Fruit fly (Drosophila melanogaster): ENCODE data around the gene Grip71.
A peak's percentile ranks its signal among the peaks of the same experiment; 100 is the strongest.

Gene Grip71

dm6 chr2L:18705617-18706046 lies 3.0 kb upstream of the Grip71 start, which contains the start of gene Jwa (continued):
- peak; percentile 94 for TF ChIP-seq Dip3 (GFP tag; optimal IDR thresholded peaks at IDR 0.05)
- peak; percentile 97 for TF ChIP-seq CG16815 (GFP tag; optimal IDR thresholded peaks at IDR 0.05)
- TF ChIP-seq CG9609 (GFP tag; optimal IDR thresholded peaks at IDR 0.05) = peak; percentile 95
- peak; percentile 78 for TF ChIP-seq stc (GFP tag; IDR thresholded peaks at IDR 0.05)
- TF ChIP-seq CG12236 (GFP tag; optimal IDR thresholded peaks at IDR 0.05) = peak; percentile 79
- peak; percentile 81 for TF ChIP-seq Rx (GFP tag; IDR thresholded peaks at IDR 0.05)
- TF ChIP-seq CG8765 (GFP tag; IDR thresholded peaks at IDR 0.05) = peak; percentile 92
- TF ChIP-seq Ets97D (GFP tag; optimal IDR thresholded peaks at IDR 0.05) = peak; percentile 77
- peak; percentile 70 for TF ChIP-seq ro (GFP tag; IDR thresholded peaks at IDR 0.05)
- TF ChIP-seq bigmax (GFP tag; optimal IDR thresholded peaks at IDR 0.05) = no peak
- peak in 1 of 2 experiments; percentile 52 for TF ChIP-seq crp (GFP tag; optimal IDR thresholded peaks at IDR 0.05)
- peak; percentile 93 for TF ChIP-seq cato (GFP tag; optimal IDR thresholded peaks at IDR 0.05; ENCODE audit: borderline replicate concordance)
- no peak for TF ChIP-seq Hr78 (GFP tag; optimal IDR thresholded peaks at IDR 0.05)
- peak; percentile 41; the same call in 1 of the 2 replicates for TF ChIP-seq GATAe (GFP tag; conservative IDR thresholded peaks at IDR 0.05)
- peak; percentile 41; the same call in 1 of the 2 replicates for TF ChIP-seq dati (GFP tag; IDR thresholded peaks at IDR 0.05)
- peak; percentile 88 for TF ChIP-seq jumu (GFP tag; optimal IDR thresholded peaks at IDR 0.05)
- TF ChIP-seq crol (GFP tag; IDR thresholded peaks at IDR 0.05) = peak; percentile 43
- peak; percentile 70 for TF ChIP-seq pzg (GFP tag; optimal IDR thresholded peaks at IDR 0.05)
- peak; percentile 88 for TF ChIP-seq ATbp (GFP tag; optimal IDR thresholded peaks at IDR 0.05)
- peak; percentile 92 for TF ChIP-seq Atf3 (GFP tag; optimal IDR thresholded peaks at IDR 0.05)
- peak; percentile 97 for TF ChIP-seq CG6791 (GFP tag; IDR thresholded peaks at IDR 0.05; ENCODE audit: partially characterized antibody)
- TF ChIP-seq chm (GFP tag; IDR thresholded peaks at IDR 0.05) = peak; percentile 91
- peak; percentile 97 for TF ChIP-seq CG13775 (GFP tag; optimal IDR thresholded peaks at IDR 0.05)
- TF ChIP-seq NC2β (GFP tag; optimal IDR thresholded peaks at IDR 0.05) = peak; percentile 96
- TF ChIP-seq CG7372 (GFP tag; IDR thresholded peaks at IDR 0.05) = peak; percentile 92
- peak; percentile 88 for TF ChIP-seq CG14710 (tag; optimal IDR thresholded peaks at IDR 0.05)
- TF ChIP-seq hb (GFP tag; IDR thresholded peaks at IDR 0.05; ENCODE audit: partially characterized antibody) = peak; percentile 99
- TF ChIP-seq H15 (GFP tag; IDR thresholded peaks at IDR 0.05) = peak; percentile 88
- TF ChIP-seq gem (tag; optimal IDR thresholded peaks at IDR 0.05) = peak; percentile 98
- TF ChIP-seq lola (GFP tag; optimal IDR thresholded peaks at IDR 0.05) = peak in 1 of 3 experiments; percentile 95
- peak; percentile 75 for TF ChIP-seq CG31441 (GFP tag; IDR thresholded peaks at IDR 0.05)
- peak; percentile 76 for TF ChIP-seq trh (GFP tag; optimal IDR thresholded peaks at IDR 0.05)
- TF ChIP-seq CG4282 (GFP tag; optimal IDR thresholded peaks at IDR 0.05) = peak; percentile 82
- TF ChIP-seq CG1233 (GFP tag; optimal IDR thresholded peaks at IDR 0.05) = peak; percentile 62
- peak; percentile 79 for TF ChIP-seq CG18476 (GFP tag; optimal IDR thresholded peaks at IDR 0.05)
- TF ChIP-seq pros (GFP tag; optimal IDR thresholded peaks at IDR 0.05) = no peak
- peak; percentile 90 for TF ChIP-seq ind (GFP tag; optimal IDR thresholded peaks at IDR 0.05)
- TF ChIP-seq CG1602 (GFP tag; optimal IDR thresholded peaks at IDR 0.05) = peak; percentile 94
- TF ChIP-seq abd-A (tag; optimal IDR thresholded peaks at IDR 0.05) = no peak
- TF ChIP-seq Xrp1 (GFP tag; IDR thresholded peaks at IDR 0.05) = peak; percentile 93
- TF ChIP-seq pfk (GFP tag; optimal IDR thresholded peaks at IDR 0.05) = no peak
- TF ChIP-seq ttk (GFP tag; IDR thresholded peaks at IDR 0.05) = peak; percentile 86
- no peak for TF ChIP-seq CTCF (GFP tag; optimal IDR thresholded peaks at IDR 0.05)
- peak; percentile 96 for TF ChIP-seq sisA (GFP tag; IDR thresholded peaks at IDR 0.05)
- peak; percentile 93 for TF ChIP-seq CG8924 (tag; optimal IDR thresholded peaks at IDR 0.05)
- peak; percentile 94 for TF ChIP-seq CG4404 (GFP tag; IDR thresholded peaks at IDR 0.05)
- TF ChIP-seq lbe (GFP tag; optimal IDR thresholded peaks at IDR 0.05) = peak; percentile 97
- TF ChIP-seq Ptx1 (GFP tag; IDR thresholded peaks at IDR 0.05) = peak; percentile 94
- peak; percentile 82 for TF ChIP-seq NK7.1 (GFP tag; optimal IDR thresholded peaks at IDR 0.05)
- TF ChIP-seq CG10209 (GFP tag; optimal IDR thresholded peaks at IDR 0.05) = peak; percentile 95
